Fruit fly (Drosophila melanogaster): Measurements from ENCODE around the gene gcm2.

gcm2 gene

DNA sequence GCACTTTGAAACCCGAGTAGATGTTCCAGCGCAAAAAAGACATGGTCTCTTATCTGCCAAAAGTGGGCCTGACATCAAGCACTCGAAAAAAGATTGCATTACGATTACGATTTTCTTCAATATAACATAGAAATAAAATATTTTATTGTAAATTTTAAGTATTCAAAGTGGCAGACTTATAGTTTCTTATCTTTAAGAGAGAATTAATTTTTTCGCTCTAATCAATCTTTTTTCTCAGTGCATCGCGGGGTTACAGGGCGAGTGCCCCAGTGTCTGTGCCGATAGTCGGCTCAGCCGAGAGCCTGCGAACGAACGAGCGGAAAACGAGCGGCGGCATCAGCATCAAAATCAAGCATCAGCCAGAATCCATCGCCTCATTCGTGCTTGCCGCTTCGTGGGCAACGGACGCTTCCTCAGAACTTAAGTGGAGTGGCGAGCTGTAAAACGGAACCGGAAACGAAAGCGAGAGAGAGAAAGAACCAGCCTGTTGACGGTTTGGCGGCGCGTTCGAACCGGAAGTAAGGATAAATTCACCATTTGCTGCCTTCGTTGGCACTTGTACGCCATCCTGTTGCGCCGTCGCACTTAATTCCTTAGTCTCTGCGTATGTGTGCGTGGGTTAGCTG is 25.6 kb downstream of the gcm2 start, which contains the start of gene Apoltp (continued):
- no peak for TF ChIP-seq fd3F (GFP tag; optimal IDR thresholded peaks at IDR 0.05)
- no peak for TF ChIP-seq Hr39 (optimal IDR thresholded peaks at IDR 0.05)
- TF ChIP-seq B-H2 (GFP tag; optimal IDR thresholded peaks at IDR 0.05) = no peak
- TF ChIP-seq CG34224 (GFP tag; IDR thresholded peaks at IDR 0.05; ENCODE audit: partially characterized antibody) = no peak
- no peak for TF ChIP-seq sima (GFP tag; optimal IDR thresholded peaks at IDR 0.05)
- TF ChIP-seq Taf1 (GFP tag; IDR thresholded peaks at IDR 0.05) = peak; percentile 69
- peak; percentile 78 for TF ChIP-seq lmd (GFP tag; IDR thresholded peaks at IDR 0.05)
- TF ChIP-seq Chrac-16 (GFP tag; optimal IDR thresholded peaks at IDR 0.05) = peak; percentile 19
- peak; percentile 78; the same call in 1 of the 3 replicates for TF ChIP-seq so (GFP tag; IDR thresholded peaks at IDR 0.05)
- TF ChIP-seq CG17829 (tag; optimal IDR thresholded peaks at IDR 0.05) = no peak
- no peak for TF ChIP-seq gt (GFP tag; IDR thresholded peaks at IDR 0.05)
- TF ChIP-seq pum (GFP tag; optimal IDR thresholded peaks at IDR 0.05) = peak; percentile 4
- no peak for TF ChIP-seq ac (GFP tag; optimal IDR thresholded peaks at IDR 0.05)
- peak; percentile 35 for TF ChIP-seq CG12659 (GFP tag; optimal IDR thresholded peaks at IDR 0.05)
- TF ChIP-seq CTCF (GFP tag; optimal IDR thresholded peaks at IDR 0.05) = no peak
- TF ChIP-seq CG17912 (GFP tag; optimal IDR thresholded peaks at IDR 0.05) = no peak
- no peak for TF ChIP-seq Eip74EF (GFP tag; optimal IDR thresholded peaks at IDR 0.05)
- peak; percentile 11; the same call in 1 of the 2 replicates for TF ChIP-seq Ravus (GFP tag; IDR thresholded peaks at IDR 0.05)
- TF ChIP-seq CG34422 (GFP tag; IDR thresholded peaks at IDR 0.05) = peak; percentile 52; the same call in 1 of the 3 replicates
- TF ChIP-seq CG17385 (GFP tag; optimal IDR thresholded peaks at IDR 0.05) = peak; percentile 54
- TF ChIP-seq CG3281 (GFP tag; optimal IDR thresholded peaks at IDR 0.05) = peak; percentile 80
- peak; percentile 79 for TF ChIP-seq dysf (GFP tag; IDR thresholded peaks at IDR 0.05)
- TF ChIP-seq Myb (GFP tag; optimal IDR thresholded peaks at IDR 0.05) = no peak
- no peak for TF ChIP-seq nerfin-2 (GFP tag; IDR thresholded peaks at IDR 0.05; ENCODE audit: partially characterized antibody)
- no peak for TF ChIP-seq CG17568 (GFP tag; optimal IDR thresholded peaks at IDR 0.05)
- TF ChIP-seq CG2889 (GFP tag; IDR thresholded peaks at IDR 0.05) = peak; percentile 45; the same call in 1 of the 3 replicates
- TF ChIP-seq CG18476 (GFP tag; optimal IDR thresholded peaks at IDR 0.05) = peak; percentile 56
- TF ChIP-seq ewg (GFP tag; optimal IDR thresholded peaks at IDR 0.05) = no peak
- peak; percentile 64 for TF ChIP-seq gsb (GFP tag; IDR thresholded peaks at IDR 0.05)
- peak; percentile 51 for TF ChIP-seq nau (GFP tag; optimal IDR thresholded peaks at IDR 0.05)
- TF ChIP-seq CG11696 (GFP tag; IDR thresholded peaks at IDR 0.05) = 0 out of 2 replicates have a peak, but pooled peaks have one; percentile 33
- peak; percentile 77 for TF ChIP-seq Xrp1 (GFP tag; IDR thresholded peaks at IDR 0.05)
- TF ChIP-seq Fer2 (tag; optimal IDR thresholded peaks at IDR 0.05) = no peak
- TF ChIP-seq CG4360 (GFP tag; IDR thresholded peaks at IDR 0.05) = no peak
- peak; percentile 60 for TF ChIP-seq wdn (GFP tag; IDR thresholded peaks at IDR 0.05)
- TF ChIP-seq CG6272 (GFP tag; IDR thresholded peaks at IDR 0.05) = peak; percentile 58
- TF ChIP-seq twi (tag; optimal IDR thresholded peaks at IDR 0.05) = no peak
- no peak for TF ChIP-seq Antp (GFP tag; optimal IDR thresholded peaks at IDR 0.05)
- TF ChIP-seq CG16779 (GFP tag; IDR thresholded peaks at IDR 0.05) = peak; percentile 52; the same call in 1 of the 2 replicates
- no peak for TF ChIP-seq Scr (GFP tag; IDR thresholded peaks at IDR 0.05; ENCODE audit: partially characterized antibody)
- no peak for TF ChIP-seq CG11723 (GFP tag; optimal IDR thresholded peaks at IDR 0.05)
- TF ChIP-seq CG33213 (GFP tag; optimal IDR thresholded peaks at IDR 0.05) = no peak
- peak; percentile 60 for TF ChIP-seq E2f1 (GFP tag; IDR thresholded peaks at IDR 0.05)
- TF ChIP-seq CG13287 (GFP tag; IDR thresholded peaks at IDR 0.05; ENCODE audit: partially characterized antibody) = no peak
- TF ChIP-seq p53 (GFP tag; optimal IDR thresholded peaks at IDR 0.05) = no peak
- TF ChIP-seq fd64A (GFP tag; optimal IDR thresholded peaks at IDR 0.05) = no peak
- no peak for TF ChIP-seq slp2 (GFP tag; optimal IDR thresholded peaks at IDR 0.05)
- 0 out of 2 replicates have a peak, but pooled peaks have one; percentile 8 for TF ChIP-seq bowl (GFP tag; IDR thresholded peaks at IDR 0.05)
- no peak for TF ChIP-seq Nf-YB (GFP tag; optimal IDR thresholded peaks at IDR 0.05)
- peak; percentile 50; the same call in 1 of the 2 replicates for TF ChIP-seq Adf1 (GFP tag; IDR thresholded peaks at IDR 0.05)
- TF ChIP-seq cato (GFP tag; optimal IDR thresholded peaks at IDR 0.05; ENCODE audit: borderline replicate concordance) = no peak

Data from whole organism, embryonic.